Worm (Caenorhabditis elegans) whole organism, mixed stage, embryonic: ENCODE results near the gene clec-26.
A peak's percentile ranks its signal among the peaks of the same experiment; 100 is the strongest.

ENCODE experiments used
- M03D4.4 ChIP-seq: sonication (generic microtip); optimal IDR thresholded peaks from 2 replicates; lab custom pipeline; 2017; ENCODE audit warnings: mild to moderate bottlenecking, missing genetic modification characterization, missing compliant biosample characterization
- blmp-1 ChIP-seq: fragments of 150-350 bp; optimal IDR thresholded peaks from 2 replicates; lab custom pipeline; 2014; ENCODE audit warnings: missing biosample characterization, missing genetic modification characterization
- ceh-39 ChIP-seq: fragments of 150-350 bp; optimal IDR thresholded peaks from 2 replicates; lab custom pipeline; 2014; ENCODE audit warnings: missing biosample characterization, missing genetic modification characterization
- ceh-43 ChIP-seq: fragments of 200-800 bp; sonication (Bioruptor generic); optimal IDR thresholded peaks from 2 replicates; lab custom pipeline; 2018; ENCODE audit warnings: mild to moderate bottlenecking, missing genetic modification characterization, moderate library complexity, missing compliant biosample characterization
- ceh-83 ChIP-seq: fragments of 200-800 bp; sonication (Bioruptor generic); optimal IDR thresholded peaks from 2 replicates; lab custom pipeline; 2018; ENCODE audit warnings: mild to moderate bottlenecking, missing genetic modification characterization, missing compliant biosample characterization
- ces-1 ChIP-seq: fragments of 150-350 bp; optimal IDR thresholded peaks from 2 replicates; lab custom pipeline; 2014; ENCODE audit warnings: missing biosample characterization, missing genetic modification reagents, missing genetic modification characterization
- cnd-1 ChIP-seq: fragments of 200-800 bp; sonication (Bioruptor generic); optimal IDR thresholded peaks from 2 replicates; lab custom pipeline; 2018; ENCODE audit warnings: mild to moderate bottlenecking, missing genetic modification characterization, missing compliant biosample characterization
- drap-1 ChIP-seq: fragments of 200-800 bp; sonication (Bioruptor generic); optimal IDR thresholded peaks from 3 replicates; lab custom pipeline; 2018; ENCODE audit warnings: mild to moderate bottlenecking, missing genetic modification characterization, missing compliant biosample characterization
- elt-1 ChIP-seq: sonication (generic microtip); optimal IDR thresholded peaks from 2 replicates; lab custom pipeline; 2017; ENCODE audit warnings: missing genetic modification characterization, mild to moderate bottlenecking, missing compliant biosample characterization, antibody characterized with exemption, moderate library complexity, borderline replicate concordance; ENCODE audit not compliant: insufficient read depth
- elt-3 ChIP-seq: fragments of 150-350 bp; optimal IDR thresholded peaks from 2 replicates; lab custom pipeline; 2014; ENCODE audit warnings: missing biosample characterization, missing genetic modification characterization
- flh-1 ChIP-seq: fragments of 200-800 bp; sonication (Bioruptor generic); optimal IDR thresholded peaks from 2 replicates; lab custom pipeline; 2018; ENCODE audit warnings: mild to moderate bottlenecking, missing genetic modification characterization, moderate library complexity, missing compliant biosample characterization
- ham-2 ChIP-seq: fragments of 200-800 bp; sonication (Bioruptor generic); optimal IDR thresholded peaks from 2 replicates; lab custom pipeline; 2018; ENCODE audit warnings: mild to moderate bottlenecking, missing genetic modification characterization, missing compliant biosample characterization
- hlh-1 ChIP-seq: fragments of 150-350 bp; optimal IDR thresholded peaks from 2 replicates; lab custom pipeline; 2014; ENCODE audit warnings: missing biosample characterization, missing genetic modification reagents, missing genetic modification characterization
- lin-13 ChIP-seq: fragments of 150-350 bp; optimal IDR thresholded peaks from 2 replicates; lab custom pipeline; 2014; ENCODE audit warnings: missing biosample characterization, missing genetic modification characterization
- lin-32 ChIP-seq: fragments of 200-800 bp; sonication (Bioruptor generic); optimal IDR thresholded peaks from 2 replicates; lab custom pipeline; 2018; ENCODE audit warnings: mild to moderate bottlenecking, missing genetic modification characterization, missing compliant biosample characterization
- lsy-2 ChIP-seq: fragments of 150-350 bp; optimal IDR thresholded peaks from 2 replicates; lab custom pipeline; 2014; ENCODE audit warnings: missing biosample characterization, missing genetic modification characterization
- mab-5 ChIP-seq: fragments of 150-350 bp; optimal IDR thresholded peaks from 2 replicates; lab custom pipeline; 2014; ENCODE audit warnings: missing biosample characterization, missing genetic modification characterization
- mep-1 ChIP-seq: fragments of 150-350 bp; optimal IDR thresholded peaks from 2 replicates; lab custom pipeline; 2017; ENCODE audit warnings: missing biosample characterization, missing genetic modification reagents, missing genetic modification characterization, inconsistent platforms
- mls-2 ChIP-seq: sonication (generic microtip); optimal IDR thresholded peaks from 2 replicates; lab custom pipeline; 2016; ENCODE audit warnings: mild to moderate bottlenecking, missing genetic modification characterization, moderate library complexity, missing compliant biosample characterization
- nhr-12 ChIP-seq: fragments of 150-350 bp; optimal IDR thresholded peaks from 2 replicates; lab custom pipeline; 2014; ENCODE audit warnings: missing biosample characterization, missing genetic modification characterization
- nhr-2 ChIP-seq: fragments of 150-350 bp; optimal IDR thresholded peaks from 2 replicates; lab custom pipeline; 2014; ENCODE audit warnings: missing biosample characterization, missing genetic modification characterization
- nhr-237 ChIP-seq: fragments of 150-350 bp; optimal IDR thresholded peaks from 2 replicates; lab custom pipeline; 2014; ENCODE audit warnings: missing biosample characterization, missing genetic modification characterization
- nhr-28 ChIP-seq: fragments of 150-350 bp; optimal IDR thresholded peaks from 2 replicates; lab custom pipeline; 2014; ENCODE audit warnings: missing biosample characterization, missing genetic modification characterization
- nhr-76 ChIP-seq: sonication (generic microtip); optimal IDR thresholded peaks from 2 replicates; lab custom pipeline; 2017; ENCODE audit warnings: missing biosample characterization, missing genetic modification characterization
- sem-2 ChIP-seq: fragments of 200-800 bp; sonication (Bioruptor generic); optimal IDR thresholded peaks from 2 replicates; lab custom pipeline; 2018; ENCODE audit warnings: mild to moderate bottlenecking, missing genetic modification characterization, missing compliant biosample characterization
- snpc-4 ChIP-seq: fragments of 150-350 bp; optimal IDR thresholded peaks from 2 replicates; lab custom pipeline; 2014; ENCODE audit warnings: missing biosample characterization, missing genetic modification characterization
- unc-120 ChIP-seq: sonication (generic microtip); optimal IDR thresholded peaks from 2 replicates; lab custom pipeline; 2017; ENCODE audit warnings: missing genetic modification characterization, missing compliant biosample characterization; ENCODE audit not compliant: poor library complexity, severe bottlenecking
- unc-39 ChIP-seq: fragments of 150-350 bp; optimal IDR thresholded peaks from 2 replicates; lab custom pipeline; 2014; ENCODE audit warnings: missing biosample characterization, missing genetic modification characterization
- unc-62 ChIP-seq: fragments of 150-350 bp; optimal IDR thresholded peaks from 2 replicates; lab custom pipeline; 2014; ENCODE audit warnings: missing biosample characterization, missing genetic modification reagents, missing genetic modification characterization

clec-26 gene

DNA sequence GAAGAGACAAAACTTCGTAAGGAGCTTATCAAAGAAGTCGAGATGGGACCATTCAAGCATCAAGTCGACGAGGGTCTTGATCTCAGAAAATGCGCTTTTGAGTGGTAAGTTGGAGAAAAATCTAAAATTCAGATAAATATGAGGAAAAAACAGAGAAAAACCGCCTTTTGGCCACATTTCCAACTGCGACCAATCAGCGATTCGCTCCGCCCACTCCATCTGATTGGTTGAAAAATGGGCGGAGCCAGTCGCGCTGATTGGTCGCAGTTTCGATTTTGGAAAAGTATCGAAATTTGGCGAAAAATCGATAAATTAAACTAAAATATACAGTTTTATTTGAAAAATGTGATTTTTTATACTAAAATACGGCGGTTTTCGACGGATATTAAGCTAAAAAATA lies 36.6 kb upstream of the clec-26 start:
- TF ChIP-seq elt-1 (tag; lab: Kevin White, UChicago), result no peak
- no peak for TF ChIP-seq mls-2 (tag; lab: Kevin White, UChicago)
- no peak for TF ChIP-seq lin-32 (GFP tag; lab: Kevin White, UChicago)
- TF ChIP-seq M03D4.4 (tag; lab: Kevin White, UChicago), result no peak
- no peak for TF ChIP-seq ceh-43 (GFP tag; lab: Kevin White, UChicago)

DNA sequence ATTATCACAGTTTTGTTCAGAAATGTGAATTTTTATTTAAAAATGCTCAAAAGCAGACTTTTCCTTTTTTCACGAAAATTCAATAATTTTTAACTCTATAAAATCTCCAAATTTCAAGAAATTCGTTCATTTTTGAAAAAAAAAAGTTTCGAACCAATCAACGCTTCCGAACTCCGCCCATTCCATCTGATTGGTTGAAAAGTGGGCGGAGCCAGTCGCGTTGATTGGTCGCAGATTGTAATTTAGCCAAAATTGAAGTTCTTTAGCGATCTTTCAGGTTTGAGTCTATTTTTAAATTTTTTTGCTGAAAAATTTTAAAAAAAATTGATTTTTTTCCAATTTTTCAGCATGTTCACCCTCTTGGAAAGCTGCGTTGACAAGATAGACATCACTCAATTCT lies 36.0 kb upstream of the clec-26 start:
- TF ChIP-seq elt-1 (tag; lab: Kevin White, UChicago), result no peak
- no peak for TF ChIP-seq nhr-76 (tag; lab: Kevin White, UChicago)
- no peak for TF ChIP-seq flh-1 (GFP tag; lab: Kevin White, UChicago)
- no peak for TF ChIP-seq ces-1
- no peak for TF ChIP-seq ceh-83
- no peak for TF ChIP-seq hlh-1 (tag; lab: Kevin White, UChicago)
- TF ChIP-seq drap-1, result no peak
- no peak for TF ChIP-seq unc-120 (tag; lab: Kevin White, UChicago)
- no peak for TF ChIP-seq nhr-237 (tag; lab: Kevin White, UChicago)
- no peak for TF ChIP-seq unc-62 (GFP tag; lab: Kevin White, UChicago)
- TF ChIP-seq blmp-1 (tag; lab: Kevin White, UChicago), result no peak
- TF ChIP-seq lin-13 (tag; lab: Kevin White, UChicago), result no peak
- no peak for TF ChIP-seq snpc-4 (tag; lab: Kevin White, UChicago)
- TF ChIP-seq nhr-2 (tag; lab: Kevin White, UChicago), result no peak
- no peak for TF ChIP-seq nhr-28
- no peak for TF ChIP-seq unc-39 (tag; lab: Kevin White, UChicago)
- no peak for TF ChIP-seq mls-2 (tag; lab: Kevin White, UChicago)
- no peak for TF ChIP-seq lsy-2 (tag; lab: Kevin White, UChicago)
- no peak for TF ChIP-seq mep-1 (tag; lab: Kevin White, UChicago)
- TF ChIP-seq ceh-39 (tag; lab: Kevin White, UChicago), result no peak

DNA sequence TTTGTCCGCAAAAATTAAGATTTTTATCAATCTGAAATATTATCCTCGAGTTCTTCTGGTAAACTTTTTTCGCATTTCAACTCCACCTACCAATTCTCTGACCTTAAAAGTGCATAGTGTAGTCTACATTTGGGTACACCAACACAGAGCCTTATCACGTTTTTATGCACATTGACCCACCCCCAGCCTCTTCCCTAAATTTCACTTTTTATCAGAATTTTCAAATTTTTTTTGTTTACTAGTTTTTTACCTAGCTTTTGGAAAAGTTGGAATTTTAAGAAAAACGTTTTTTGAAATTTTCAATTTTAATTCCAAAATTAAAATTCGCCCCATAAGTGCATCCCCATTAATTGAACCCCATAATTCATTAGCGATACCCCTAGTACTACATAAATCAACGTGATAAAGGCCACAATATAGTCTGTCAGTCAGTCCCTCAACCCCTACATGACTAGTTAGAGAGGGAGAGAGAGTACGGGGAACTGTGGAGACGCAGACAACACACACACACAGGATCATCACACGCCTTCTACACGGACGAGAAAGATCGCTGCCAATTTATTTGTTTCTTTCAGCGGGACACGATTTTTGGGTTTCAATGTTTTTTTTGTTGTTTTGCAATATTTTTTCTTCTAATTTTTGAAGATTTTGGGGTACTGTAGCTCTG lies 33.7 kb upstream of the clec-26 start:
- no peak for TF ChIP-seq M03D4.4 (tag; lab: Kevin White, UChicago)
- TF ChIP-seq unc-62 (GFP tag; lab: Kevin White, UChicago), result peak; percentile 16

DNA sequence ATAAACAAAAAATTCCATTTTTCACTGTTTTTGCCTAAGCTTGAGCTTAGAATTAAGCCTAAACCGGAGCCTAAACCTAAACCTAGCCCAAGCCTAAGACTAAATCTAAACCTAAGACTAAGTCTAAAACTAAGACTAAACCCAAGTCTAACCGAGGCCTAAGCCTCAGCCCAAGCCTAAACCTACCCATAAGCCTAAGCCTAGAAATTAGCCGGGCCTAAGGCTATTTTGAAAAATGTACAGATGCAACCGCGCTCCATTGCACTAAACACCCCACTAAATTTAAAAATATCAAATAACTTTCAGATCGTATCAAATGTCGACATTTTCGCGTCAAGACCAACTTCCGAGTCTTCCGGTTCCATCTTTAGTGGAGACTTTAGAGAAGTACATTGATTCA lies 33.1 kb upstream of the clec-26 start, which contains the start of gene T20B3.1:
TSS of gene T20B3.1 (plus strand) at position 301 of the 400 bp plus-strand sequence.
- TF ChIP-seq ham-2 (GFP tag; lab: Kevin White, UChicago) (no peak), elt-1 (tag; lab: Kevin White, UChicago) (no peak), lin-13 (tag; lab: Kevin White, UChicago) (no peak), snpc-4 (tag; lab: Kevin White, UChicago) (no peak), drap-1 (no peak), unc-39 (tag; lab: Kevin White, UChicago) (no peak), M03D4.4 (tag; lab: Kevin White, UChicago) (no peak), mab-5 (tag; lab: Kevin White, UChicago) (no peak), nhr-12 (tag; lab: Kevin White, UChicago) (no peak), flh-1 (GFP tag; lab: Kevin White, UChicago) (no peak), hlh-1 (tag; lab: Kevin White, UChicago) (no peak), ces-1 (no peak), elt-3 (tag; lab: Kevin White, UChicago) (no peak), mls-2 (tag; lab: Kevin White, UChicago) (no peak), sem-2 (no peak)
- TF ChIP-seq, all 35 proteins: peak for 0

DNA sequence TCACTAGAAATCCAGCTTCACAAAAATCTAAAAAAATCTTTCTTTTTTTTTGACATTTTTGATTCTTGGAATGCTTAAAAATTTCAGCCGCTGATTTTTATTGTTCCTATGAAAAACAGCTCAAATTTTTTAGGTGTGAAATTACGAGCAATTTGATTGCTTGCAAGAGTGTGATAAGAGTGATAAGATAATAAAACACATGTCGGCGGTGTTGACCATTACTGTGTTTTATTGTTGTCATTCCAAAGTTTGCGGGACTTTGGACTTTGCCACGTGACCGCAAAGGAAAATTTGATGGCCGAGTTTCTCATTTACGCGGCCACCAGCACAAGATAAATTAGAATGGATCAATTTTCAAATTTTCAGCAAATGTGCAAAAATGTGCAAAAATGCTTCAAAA lies 31.7 kb upstream of the clec-26 start:
- no peak for TF ChIP-seq nhr-28
- TF ChIP-seq snpc-4 (tag; lab: Kevin White, UChicago), result no peak
- no peak for TF ChIP-seq nhr-76 (tag; lab: Kevin White, UChicago)
- TF ChIP-seq mep-1 (tag; lab: Kevin White, UChicago), result no peak
- no peak for TF ChIP-seq ham-2 (GFP tag; lab: Kevin White, UChicago)
- no peak for TF ChIP-seq lin-13 (tag; lab: Kevin White, UChicago)
- no peak for TF ChIP-seq ceh-43 (GFP tag; lab: Kevin White, UChicago)
- TF ChIP-seq blmp-1 (tag; lab: Kevin White, UChicago), result no peak
- no peak for TF ChIP-seq nhr-12 (tag; lab: Kevin White, UChicago)
- TF ChIP-seq elt-3 (tag; lab: Kevin White, UChicago), result no peak
- no peak for TF ChIP-seq nhr-2 (tag; lab: Kevin White, UChicago)
- no peak for TF ChIP-seq cnd-1 (tag; lab: Kevin White, UChicago)
- no peak for TF ChIP-seq mab-5 (tag; lab: Kevin White, UChicago)
- TF ChIP-seq M03D4.4 (tag; lab: Kevin White, UChicago), result no peak
- TF ChIP-seq mls-2 (tag; lab: Kevin White, UChicago), result no peak
